Worm (Caenorhabditis elegans): ENCODE measurements around the gene lec-4.

lec-4 gene

ce11 chrIII:3812369-3812993, 39.4 kb upstream of the lec-4 start (continued):
- TF ChIP-seq unc-130 (GFP tag; optimal IDR thresholded peaks at IDR 0.05) (no peak), ces-1 (GFP tag; optimal IDR thresholded peaks at IDR 0.05) (no peak), aly-2 (tag; optimal IDR thresholded peaks at IDR 0.05) (no peak), spr-1 (tag; optimal IDR thresholded peaks at IDR 0.05) (no peak), mes-2 (tag; optimal IDR thresholded peaks at IDR 0.05; ENCODE audit: poor library complexity, severe bottlenecking) (peak; percentile 11), aha-1 (tag) (peak; percentile 69), dmd-6 (GFP tag; IDR thresholded peaks at IDR 0.05) (no peak), nhr-77 (tag; optimal IDR thresholded peaks at IDR 0.05) (no peak), spr-3 (GFP tag; optimal IDR thresholded peaks at IDR 0.05) (no peak), Y105C5A.15 (GFP tag; IDR thresholded peaks at IDR 0.05) (no peak), hmg-1.1 (GFP tag; IDR thresholded peaks at IDR 0.05) (no peak), lsy-2 (tag; optimal IDR thresholded peaks at IDR 0.05) (no peak), ceh-44 (GFP tag; IDR thresholded peaks at IDR 0.05) (no peak), zfp-3 (GFP tag; conservative IDR thresholded peaks at IDR 0.05) (no peak), lin-15B (tag; optimal IDR thresholded peaks at IDR 0.05) (no peak), php-3 (GFP tag; IDR thresholded peaks at IDR 0.05) (no peak), egl-43 (GFP tag; IDR thresholded peaks at IDR 0.05) (no peak), hif-1 (tag; optimal IDR thresholded peaks at IDR 0.05) (no peak), nhr-28 (tag; optimal IDR thresholded peaks at IDR 0.05) (peak; percentile 20), rbr-2 (tag; optimal IDR thresholded peaks at IDR 0.05) (no peak), dpl-1 (GFP tag; optimal IDR thresholded peaks at IDR 0.05) (no peak), nhr-48 (tag; optimal IDR thresholded peaks at IDR 0.05) (no peak), ZK337.2 (GFP tag; IDR thresholded peaks at IDR 0.05) (no peak), nhr-25 (tag; optimal IDR thresholded peaks at IDR 0.05; ENCODE audit: borderline replicate concordance, insufficient read depth) (peak; percentile 69)

- TF ChIP-seq lsy-2 (tag; optimal IDR thresholded peaks at IDR 0.05) (peak in 1 of 2 experiments; percentile 38), hlh-11 (tag; optimal IDR thresholded peaks at IDR 0.05) (peak; percentile 1), nhr-28 (tag; optimal IDR thresholded peaks at IDR 0.05) (peak; percentile 59), zfp-3 (GFP tag; conservative IDR thresholded peaks at IDR 0.05) (0 out of 2 replicates have a peak, but pooled peaks have one; percentile 16), dmd-9 (GFP tag; IDR thresholded peaks at IDR 0.05) (no peak), Y75B8A.6 (GFP tag; IDR thresholded peaks at IDR 0.05) (no peak), dpl-1 (GFP tag; optimal IDR thresholded peaks at IDR 0.05) (no peak), hmg-1.1 (GFP tag; IDR thresholded peaks at IDR 0.05) (0 out of 2 replicates have a peak, but pooled peaks have one; percentile 35), unc-62 (GFP tag; optimal IDR thresholded peaks at IDR 0.05 in 1 of 2) (peak in 1 of 2 experiments; percentile 99), unc-62 (tag; optimal IDR thresholded peaks at IDR 0.05) (no peak), mep-1 (tag; optimal IDR thresholded peaks at IDR 0.05) (peak; percentile 26), nhr-25 (tag; optimal IDR thresholded peaks at IDR 0.05; ENCODE audit: borderline replicate concordance, insufficient read depth) (peak; percentile 22), aha-1 (tag) (peak; percentile 46)
Measured at ce11 chrIII:3811375-3811924, 38.3 kb upstream of the lec-4 start.

DNA sequence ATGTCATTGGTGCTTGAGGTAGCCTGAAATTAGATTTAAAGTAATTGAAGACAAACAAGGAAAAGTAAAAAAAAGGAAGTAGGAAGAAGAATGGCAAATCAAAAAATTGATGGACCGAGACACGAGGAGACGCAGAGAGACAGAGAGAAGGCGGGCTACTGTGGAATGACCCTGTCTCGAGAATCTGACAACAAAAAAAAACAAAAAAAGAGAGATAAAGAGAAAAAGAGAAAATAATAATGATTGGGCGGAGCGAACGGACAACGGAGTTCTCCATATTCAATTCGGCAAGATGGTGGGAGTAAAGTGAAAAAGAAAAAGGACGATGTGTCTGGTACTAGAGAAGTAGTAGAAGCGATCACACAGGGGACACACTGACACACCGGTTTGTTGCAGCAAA, 35.9 kb upstream of the lec-4 start, which contains the start of gene toh-1:
TSS of gene toh-1 (minus strand) at position 23 of the 400 bp plus-strand sequence.
- TF ChIP-seq hlh-30 (tag; optimal IDR thresholded peaks at IDR 0.05; ENCODE audit: insufficient read depth): no peak
- no peak for TF ChIP-seq nhr-41 (GFP tag; IDR thresholded peaks at IDR 0.05)
- TF ChIP-seq mdl-1 (tag; optimal IDR thresholded peaks at IDR 0.05): peak in 1 of 2 experiments; percentile 35
- TF ChIP-seq set-16 (GFP tag; IDR thresholded peaks at IDR 0.05): no peak
- peak; percentile 59 for TF ChIP-seq aha-1 (tag)
- no peak for TF ChIP-seq fos-1 (tag; optimal IDR thresholded peaks at IDR 0.05)
- no peak for TF ChIP-seq nhr-111 (GFP tag; optimal IDR thresholded peaks at IDR 0.05)
- TF ChIP-seq mes-2 (tag; optimal IDR thresholded peaks at IDR 0.05; ENCODE audit: poor library complexity, severe bottlenecking): peak; percentile 3
- TF ChIP-seq F37D6.2 (tag; optimal IDR thresholded peaks at IDR 0.05): no peak
- no peak for TF ChIP-seq nhr-77 (tag; optimal IDR thresholded peaks at IDR 0.05)
- no peak for TF ChIP-seq duxl-1 (tag; optimal IDR thresholded peaks at IDR 0.05; ENCODE audit: poor library complexity)
- no peak for TF ChIP-seq R02D3.7 (tag; optimal IDR thresholded peaks at IDR 0.05)
- no peak for TF ChIP-seq ceh-20 (GFP tag; IDR thresholded peaks at IDR 0.05)
- TF ChIP-seq cey-2 (tag; optimal IDR thresholded peaks at IDR 0.05; ENCODE audit: borderline replicate concordance, insufficient read depth): no peak
- peak; percentile 61 for TF ChIP-seq jun-1 (tag; optimal IDR thresholded peaks at IDR 0.05)
- no peak for TF ChIP-seq mxl-3 (GFP tag; optimal IDR thresholded peaks at IDR 0.05)
- no peak for TF ChIP-seq T26A8.4 (GFP tag; IDR thresholded peaks at IDR 0.05)
- no peak for TF ChIP-seq ztf-7 (tag; optimal IDR thresholded peaks at IDR 0.05)
- TF ChIP-seq lin-29 (GFP tag; IDR thresholded peaks at IDR 0.05): no peak
- no peak for TF ChIP-seq Y105C5A.15 (GFP tag; IDR thresholded peaks at IDR 0.05)
- TF ChIP-seq mep-1 (tag; optimal IDR thresholded peaks at IDR 0.05): no peak

Measured in whole organism, L4 larva.